Worm (Caenorhabditis elegans): ENCODE measurements around the gene T03F6.10.

T03F6.10 gene

ce11 chrIII:13350964-13351363, 27.2 kb downstream of the T03F6.10 start:
- TF ChIP-seq aly-2 (tag; optimal IDR thresholded peaks at IDR 0.05): no peak
- no peak for TF ChIP-seq dsc-1 (tag; optimal IDR thresholded peaks at IDR 0.05)
- TF ChIP-seq aha-1 (tag; optimal IDR thresholded peaks at IDR 0.05): no peak
- no peak for TF ChIP-seq vab-15 (tag; optimal IDR thresholded peaks at IDR 0.05)
- no peak for TF ChIP-seq nhr-47 (tag; optimal IDR thresholded peaks at IDR 0.05)
- no peak for TF ChIP-seq nhr-237 (tag; optimal IDR thresholded peaks at IDR 0.05)
- TF ChIP-seq unc-130 (tag; optimal IDR thresholded peaks at IDR 0.05): no peak
- TF ChIP-seq hlh-4 (tag; optimal IDR thresholded peaks at IDR 0.05): no peak
- no peak for TF ChIP-seq C16A3.4 (tag; optimal IDR thresholded peaks at IDR 0.05)
- no peak for TF ChIP-seq irx-1 (tag; optimal IDR thresholded peaks at IDR 0.05)
- TF ChIP-seq pqm-1 (tag; optimal IDR thresholded peaks at IDR 0.05): no peak
- no peak for TF ChIP-seq skn-1 (tag; optimal IDR thresholded peaks at IDR 0.05)
- no peak for TF ChIP-seq lin-35 (GFP tag; optimal IDR thresholded peaks at IDR 0.05)
- no peak for TF ChIP-seq C04F5.9 (tag; optimal IDR thresholded peaks at IDR 0.05)
- no peak for TF ChIP-seq nhr-77 (tag; optimal IDR thresholded peaks at IDR 0.05)
- peak in 1 of 2 experiments; percentile 12 for TF ChIP-seq lsy-2 (tag; optimal IDR thresholded peaks at IDR 0.05)
- peak; percentile 3 for TF ChIP-seq nhr-71 (tag; optimal IDR thresholded peaks at IDR 0.05)
- TF ChIP-seq unc-86 (tag; optimal IDR thresholded peaks at IDR 0.05): no peak
- TF ChIP-seq pag-3 (tag; optimal IDR thresholded peaks at IDR 0.05; ENCODE audit: borderline replicate concordance, insufficient read depth): no peak
- TF ChIP-seq ztf-11 (tag; optimal IDR thresholded peaks at IDR 0.05): no peak
- TF ChIP-seq lin-14 (GFP tag; optimal IDR thresholded peaks at IDR 0.05): peak; percentile 66
- TF ChIP-seq elt-2 (tag; optimal IDR thresholded peaks at IDR 0.05): no peak
- TF ChIP-seq mdl-1 (tag; optimal IDR thresholded peaks at IDR 0.05): no peak

DNA sequence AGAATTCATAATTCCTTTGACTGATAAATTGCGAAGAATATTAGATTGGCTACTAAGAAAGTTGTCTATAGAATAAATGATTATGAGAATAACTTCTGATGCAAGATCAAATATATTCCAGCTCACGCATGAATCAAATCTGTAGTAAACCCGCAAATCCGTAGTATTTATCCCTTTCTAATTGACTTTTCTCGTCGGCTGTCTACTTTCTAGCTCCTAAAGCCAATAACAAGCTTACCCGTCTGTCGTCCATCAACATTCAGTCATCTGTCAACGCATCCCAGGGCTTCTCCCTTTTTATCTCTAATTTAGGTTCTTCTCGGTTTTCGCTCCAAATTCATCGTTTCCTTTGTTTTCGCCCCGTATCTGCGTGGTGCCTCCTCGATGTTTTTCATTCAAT, 29.3 kb downstream of the T03F6.10 start:
- TF ChIP-seq ces-1 (GFP tag; optimal IDR thresholded peaks at IDR 0.05) (no peak), unc-86 (tag; optimal IDR thresholded peaks at IDR 0.05) (no peak), pag-3 (tag; optimal IDR thresholded peaks at IDR 0.05; ENCODE audit: borderline replicate concordance, insufficient read depth) (no peak), fkh-4 (tag; optimal IDR thresholded peaks at IDR 0.05; ENCODE audit: borderline replicate concordance) (no peak), nhr-85 (tag) (no peak), pax-3 (tag; optimal IDR thresholded peaks at IDR 0.05) (no peak), zip-4 (GFP tag; optimal IDR thresholded peaks at IDR 0.05) (no peak), hpl-2 (GFP tag; optimal IDR thresholded peaks at IDR 0.05) (no peak), nhr-71 (tag; optimal IDR thresholded peaks at IDR 0.05) (peak; percentile 10), lir-3 (tag; optimal IDR thresholded peaks at IDR 0.05; ENCODE audit: poor library complexity) (no peak), fkh-8 (tag; optimal IDR thresholded peaks at IDR 0.05) (peak; percentile 21), vab-15 (tag; optimal IDR thresholded peaks at IDR 0.05) (no peak), nhr-28 (tag; optimal IDR thresholded peaks at IDR 0.05) (no peak), irx-1 (tag; optimal IDR thresholded peaks at IDR 0.05) (no peak), nhr-76 (tag; optimal IDR thresholded peaks at IDR 0.05) (no peak), lsy-2 (tag; optimal IDR thresholded peaks at IDR 0.05) (no peak), nhr-47 (tag; optimal IDR thresholded peaks at IDR 0.05) (peak; percentile 28), nhr-237 (tag; optimal IDR thresholded peaks at IDR 0.05) (no peak), tbx-2 (tag; optimal IDR thresholded peaks at IDR 0.05) (no peak), efl-3 (GFP tag; optimal IDR thresholded peaks at IDR 0.05) (no peak), elt-2 (tag; optimal IDR thresholded peaks at IDR 0.05) (no peak), jun-1 (tag; optimal IDR thresholded peaks at IDR 0.05) (no peak), nhr-77 (tag; optimal IDR thresholded peaks at IDR 0.05) (no peak), ceh-82 (tag; optimal IDR thresholded peaks at IDR 0.05) (peak in 1 of 3 experiments; percentile 6), F16B12.6 (tag; optimal IDR thresholded peaks at IDR 0.05) (no peak), sup-37 (GFP tag; optimal IDR thresholded peaks at IDR 0.05) (no peak), dsc-1 (tag; optimal IDR thresholded peaks at IDR 0.05) (peak; percentile 78), ets-5 (GFP tag; IDR thresholded peaks at IDR 0.05) (no peak), Y116A8C.19 (tag; optimal IDR thresholded peaks at IDR 0.05; ENCODE audit: borderline replicate concordance) (no peak)
